Fruit fly (Drosophila melanogaster): ENCODE data around the gene CG13728.

The CG13728 gene

DNA sequence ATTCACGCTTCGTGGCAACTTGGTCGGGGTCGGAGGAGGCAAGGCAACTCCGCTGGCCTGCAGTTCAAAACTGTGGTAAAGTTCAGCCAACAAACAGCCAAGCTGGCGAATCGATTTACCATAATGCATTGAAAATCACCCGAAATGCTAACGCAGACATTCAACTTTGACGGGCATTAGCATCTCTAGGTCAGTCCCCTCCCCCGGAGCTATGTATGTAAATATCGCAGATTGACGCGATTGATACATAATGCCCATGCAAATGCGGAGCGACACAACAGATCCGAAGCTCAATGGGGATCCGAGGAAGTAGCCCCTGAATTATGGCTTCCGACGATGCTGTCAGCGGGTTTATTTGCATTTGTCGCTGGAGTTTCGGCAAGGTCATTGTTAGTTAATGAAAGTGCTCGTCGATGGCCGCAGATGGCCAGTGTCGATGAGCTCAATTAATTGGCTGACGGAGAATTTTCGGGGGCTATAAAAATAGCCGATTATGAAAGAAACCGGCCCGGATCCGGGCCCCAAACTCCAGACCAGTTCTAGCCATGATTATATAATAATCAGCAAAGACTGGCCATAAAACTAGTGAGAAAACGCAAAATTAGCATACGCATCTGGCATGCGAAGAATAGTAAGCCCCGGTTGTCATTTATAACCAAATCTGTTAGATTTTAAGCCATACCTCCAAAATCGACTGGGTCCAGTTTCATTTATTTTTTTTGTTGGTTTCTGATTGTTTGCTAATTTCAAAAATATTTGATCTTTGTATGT is 4.3 kb upstream of the CG13728 start:
- TF ChIP-seq CG31627 (GFP tag; optimal IDR thresholded peaks at IDR 0.05) (no peak), CG9139 (GFP tag; optimal IDR thresholded peaks at IDR 0.05) (no peak), achi (GFP tag; optimal IDR thresholded peaks at IDR 0.05) (no peak), Ets21C (GFP tag; optimal IDR thresholded peaks at IDR 0.05) (no peak), CG6276 (GFP tag; optimal IDR thresholded peaks at IDR 0.05) (no peak), CG6792 (GFP tag; optimal IDR thresholded peaks at IDR 0.05) (no peak), net (GFP tag; optimal IDR thresholded peaks at IDR 0.05) (no peak), esn (GFP tag; optimal IDR thresholded peaks at IDR 0.05) (no peak), Gug (GFP tag; IDR thresholded peaks at IDR 0.05) (no peak)

- no peak for TF ChIP-seq CG6163 (GFP tag; IDR thresholded peaks at IDR 0.05)
- TF ChIP-seq spab (GFP tag; optimal IDR thresholded peaks at IDR 0.05): no peak
- no peak for TF ChIP-seq CG6808 (GFP tag; optimal IDR thresholded peaks at IDR 0.05)
- no peak for TF ChIP-seq Eip75B (GFP tag; optimal IDR thresholded peaks at IDR 0.05)
- no peak for TF ChIP-seq net (GFP tag; optimal IDR thresholded peaks at IDR 0.05)
- TF ChIP-seq Ets96B (tag; optimal IDR thresholded peaks at IDR 0.05): no peak
- TF ChIP-seq Lpt (GFP tag; optimal IDR thresholded peaks at IDR 0.05): no peak
- no peak for TF ChIP-seq Sox14 (GFP tag; optimal IDR thresholded peaks at IDR 0.05)
- no peak for TF ChIP-seq Smox (GFP tag; optimal IDR thresholded peaks at IDR 0.05)
- no peak for TF ChIP-seq Blimp-1 (GFP tag; optimal IDR thresholded peaks at IDR 0.05)
- no peak for TF ChIP-seq pdm3 (GFP tag; optimal IDR thresholded peaks at IDR 0.05)
- no peak for TF ChIP-seq acj6 (GFP tag; optimal IDR thresholded peaks at IDR 0.05)
- TF ChIP-seq CG3032 (tag; optimal IDR thresholded peaks at IDR 0.05): no peak
- TF ChIP-seq OdsH (GFP tag; optimal IDR thresholded peaks at IDR 0.05): no peak
- no peak for TF ChIP-seq achi (GFP tag; optimal IDR thresholded peaks at IDR 0.05)
- no peak for TF ChIP-seq CG31627 (GFP tag; optimal IDR thresholded peaks at IDR 0.05)
- TF ChIP-seq CG8319 (GFP tag; optimal IDR thresholded peaks at IDR 0.05): no peak
- no peak for TF ChIP-seq CG32006 (GFP tag; optimal IDR thresholded peaks at IDR 0.05)
Observed at dm6 chr3L:17383714-17384113, 1.2 kb upstream of the CG13728 start.

DNA sequence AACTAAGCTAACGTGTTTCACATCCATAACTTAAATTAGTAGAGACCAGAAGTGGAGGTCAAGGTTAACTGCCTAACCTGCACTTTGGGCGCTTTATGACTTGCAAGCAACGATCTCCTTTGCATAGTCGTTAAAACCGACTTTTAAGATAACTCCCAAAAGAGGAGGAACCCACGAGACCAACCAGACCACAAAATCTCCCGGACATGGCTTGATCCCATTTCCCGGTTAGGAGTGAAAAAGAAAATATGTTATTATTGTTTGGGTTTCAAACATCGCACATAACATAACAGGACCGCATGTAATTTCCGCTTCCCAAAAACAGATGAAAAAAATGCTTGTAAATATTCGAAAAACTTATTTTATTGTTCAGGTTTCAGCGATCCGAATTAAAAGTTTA is 757 bp upstream of the CG13728 start:
- TF ChIP-seq Met (GFP tag; optimal IDR thresholded peaks at IDR 0.05) (no peak), Blimp-1 (GFP tag; optimal IDR thresholded peaks at IDR 0.05) (no peak), CG32006 (GFP tag; optimal IDR thresholded peaks at IDR 0.05) (no peak), CG31627 (GFP tag; optimal IDR thresholded peaks at IDR 0.05) (no peak), spab (GFP tag; optimal IDR thresholded peaks at IDR 0.05) (no peak), Hr4 (GFP tag; optimal IDR thresholded peaks at IDR 0.05) (no peak), Gug (GFP tag; IDR thresholded peaks at IDR 0.05) (no peak), pdm3 (GFP tag; optimal IDR thresholded peaks at IDR 0.05) (no peak), Eip93F (GFP tag; optimal IDR thresholded peaks at IDR 0.05) (no peak), CG10631 (GFP tag; optimal IDR thresholded peaks at IDR 0.05) (no peak), Ets96B (tag; optimal IDR thresholded peaks at IDR 0.05) (no peak), ss (GFP tag; optimal IDR thresholded peaks at IDR 0.05) (no peak), CG7368 (GFP tag; optimal IDR thresholded peaks at IDR 0.05) (no peak)

DNA sequence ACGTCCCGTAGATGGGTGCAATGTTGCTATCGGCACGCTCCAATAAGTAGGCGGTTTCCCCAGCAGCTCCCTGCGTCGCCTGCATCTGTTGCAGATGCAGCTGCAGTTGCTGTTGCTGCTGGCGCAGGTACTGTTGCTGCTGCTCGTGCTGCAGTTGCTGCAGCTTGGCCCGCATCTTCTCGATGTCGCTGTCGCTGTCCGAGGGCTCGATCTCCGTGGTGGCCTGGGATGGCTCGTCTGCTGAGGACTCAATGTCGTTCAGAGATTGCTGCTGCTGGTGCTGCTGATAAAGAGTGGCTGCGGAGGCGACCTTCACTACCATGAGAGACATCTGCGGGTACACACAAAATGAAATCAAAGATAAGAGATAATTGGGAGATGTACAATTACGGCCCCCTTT is 538 bp downstream of the CG13728 start:
- no peak for TF ChIP-seq CG8632 (GFP tag; optimal IDR thresholded peaks at IDR 0.05)
- TF ChIP-seq ss (GFP tag; optimal IDR thresholded peaks at IDR 0.05): peak in 1 of 2 experiments; percentile 86

- peak; percentile 51; the same call in 2 of the 3 replicates for TF ChIP-seq CG6163 (GFP tag; IDR thresholded peaks at IDR 0.05)
- TF ChIP-seq CG3032 (tag; optimal IDR thresholded peaks at IDR 0.05): no peak
- no peak for TF ChIP-seq dsx (GFP tag; optimal IDR thresholded peaks at IDR 0.05; ENCODE audit: poor library complexity, severe bottlenecking)
- TF ChIP-seq Hr4 (GFP tag; optimal IDR thresholded peaks at IDR 0.05): no peak
- TF ChIP-seq esn (GFP tag; optimal IDR thresholded peaks at IDR 0.05): no peak
- peak; percentile 91 for TF ChIP-seq CG1621 (tag; optimal IDR thresholded peaks at IDR 0.05)
- peak; percentile 18 for TF ChIP-seq Eip75B (GFP tag; optimal IDR thresholded peaks at IDR 0.05)
- TF ChIP-seq CG15336 (GFP tag; IDR thresholded peaks at IDR 0.05): peak; percentile 55; the same call in 1 of the 2 replicates
- TF ChIP-seq CG16779 (tag; optimal IDR thresholded peaks at IDR 0.05): no peak
- peak; percentile 52; the same call in 2 of the 3 replicates for TF ChIP-seq eg (GFP tag; IDR thresholded peaks at IDR 0.05)
- TF ChIP-seq ss (GFP tag; optimal IDR thresholded peaks at IDR 0.05): peak in 1 of 2 experiments; percentile 46
- peak; percentile 86 for TF ChIP-seq Eip78C (GFP tag)
- no peak for TF ChIP-seq topi (GFP tag; optimal IDR thresholded peaks at IDR 0.05)
- TF ChIP-seq cyc (GFP tag; optimal IDR thresholded peaks at IDR 0.05): no peak
- TF ChIP-seq Lpt (GFP tag; optimal IDR thresholded peaks at IDR 0.05): peak; percentile 32
- peak; percentile 51; the same call in 2 of the 3 replicates for TF ChIP-seq CG8119 (GFP tag; IDR thresholded peaks at IDR 0.05)
- no peak for TF ChIP-seq Ets21C (GFP tag; optimal IDR thresholded peaks at IDR 0.05)
- no peak for TF ChIP-seq fd85E (GFP tag; optimal IDR thresholded peaks at IDR 0.05)
- TF ChIP-seq CG4318 (GFP tag; optimal IDR thresholded peaks at IDR 0.05): no peak
- no peak for TF ChIP-seq CG31627 (GFP tag; optimal IDR thresholded peaks at IDR 0.05)
- TF ChIP-seq CG8319 (GFP tag; optimal IDR thresholded peaks at IDR 0.05): no peak
Observed at dm6 chr3L:17379311-17379710, 3.2 kb downstream of the CG13728 start, which contains the start of gene Cad74A. Gene Cad74A, minus strand, starts transcription at chr3L:17379530.

Measured in whole organism, prepupa.